Fruit fly (Drosophila melanogaster) whole organism, embryonic: Measurements from ENCODE around the gene GNBP1.

Experiments used
- Ada2b ChIP-seq: fragments of 200-800 bp; sonication (Bioruptor generic); IDR thresholded peaks from 2 replicates; pipeline ENCODE4 v1.3.6; 2022; ENCODE audit warnings: missing biosample characterization, missing genetic modification characterization
- Atf-2 ChIP-seq: fragments of 200-800 bp; sonication (Bioruptor generic); optimal IDR thresholded peaks from 2 replicates; lab custom pipeline; 2016; ENCODE audit warnings: missing biosample characterization, missing genetic modification characterization
- CG10979 ChIP-seq: fragments of 200-800 bp; sonication (Bioruptor generic); optimal IDR thresholded peaks from 2 replicates; lab custom pipeline; 2018; ENCODE audit warnings: missing biosample characterization, mild to moderate bottlenecking, missing genetic modification characterization, moderate library complexity
- CG12155 ChIP-seq: fragments of 200-800 bp; sonication (Bioruptor generic); optimal IDR thresholded peaks from 3 replicates; lab custom pipeline; 2016; ENCODE audit warnings: missing biosample characterization, missing genetic modification characterization
- CG13424 ChIP-seq: fragments of 200-800 bp; sonication (Bioruptor generic); optimal IDR thresholded peaks from 2 replicates; lab custom pipeline; 2019; ENCODE audit warnings: missing biosample characterization, mild to moderate bottlenecking, missing genetic modification characterization, moderate library complexity
- CG30403 ChIP-seq: fragments of 200-800 bp; sonication (Bioruptor generic); optimal IDR thresholded peaks from 3 replicates; lab custom pipeline; 2016; ENCODE audit warnings: missing biosample characterization, missing genetic modification characterization
- CG4707 ChIP-seq: fragments of 200-800 bp; sonication (Bioruptor generic); optimal IDR thresholded peaks from 2 replicates; lab custom pipeline; 2018; ENCODE audit warnings: missing biosample characterization, mild to moderate bottlenecking, missing genetic modification characterization, moderate library complexity
- CG6254 ChIP-seq: fragments of 200-800 bp; sonication (Bioruptor generic); optimal IDR thresholded peaks from 3 replicates; lab custom pipeline; 2017; ENCODE audit warnings: mild to moderate bottlenecking, missing biosample characterization, missing genetic modification reagents, missing genetic modification characterization
- CG7745 ChIP-seq: fragments of 200-800 bp; sonication (Bioruptor generic); optimal IDR thresholded peaks from 2 replicates; lab custom pipeline; 2018; ENCODE audit warnings: missing biosample characterization, mild to moderate bottlenecking, missing genetic modification characterization, moderate library complexity
- CG8359 ChIP-seq: fragments of 200-800 bp; sonication (Bioruptor generic); optimal IDR thresholded peaks from 2 replicates; lab custom pipeline; 2017; ENCODE audit warnings: missing biosample characterization, mild to moderate bottlenecking, missing genetic modification characterization, borderline replicate concordance
- CG8478 ChIP-seq: fragments of >200 bp; optimal IDR thresholded peaks from 2 replicates; lab custom pipeline; 2018
- CG8944 ChIP-seq: fragments of 200-800 bp; sonication (Bioruptor generic); optimal IDR thresholded peaks from 3 replicates; lab custom pipeline; 2016; ENCODE audit warnings: missing biosample characterization, missing genetic modification characterization
- CG9215 ChIP-seq: fragments of 200-800 bp; sonication (Bioruptor generic); IDR thresholded peaks from 2 replicates; pipeline ENCODE4 v1.3.6; 2022; ENCODE audit warnings: missing biosample characterization, missing genetic modification characterization
- CG9609 ChIP-seq: fragments of 200-800 bp; sonication (Bioruptor generic); optimal IDR thresholded peaks from 3 replicates; lab custom pipeline; 2016; ENCODE audit warnings: missing biosample characterization, missing genetic modification characterization
- CHES-1-like ChIP-seq: fragments of 200-800 bp; sonication (Bioruptor generic); optimal IDR thresholded peaks from 2 replicates; lab custom pipeline; 2016; ENCODE audit warnings: missing biosample characterization, missing genetic modification characterization
- Dp ChIP-seq: fragments of 200-800 bp; sonication (Bioruptor generic); optimal IDR thresholded peaks from 2 replicates; lab custom pipeline; 2018; ENCODE audit warnings: missing biosample characterization, mild to moderate bottlenecking, missing genetic modification characterization, moderate library complexity
- H15 ChIP-seq: fragments of 200-800 bp; sonication (Bioruptor generic); IDR thresholded peaks from 3 replicates; pipeline ENCODE4 v1.3.6; 2022; ENCODE audit warnings: missing biosample characterization, missing genetic modification characterization
- H2.0 ChIP-seq: fragments of 200-800 bp; sonication (Bioruptor generic); IDR thresholded peaks from 2 replicates; pipeline ENCODE4 v1.3.6; 2022; ENCODE audit warnings: missing biosample characterization, missing genetic modification characterization
- HHEX ChIP-seq: fragments of 200-800 bp; sonication (Bioruptor generic); optimal IDR thresholded peaks from 3 replicates; lab custom pipeline; 2017; ENCODE audit warnings: missing biosample characterization, mild to moderate bottlenecking, missing genetic modification characterization, missing genetic modification reagents
- MBD-R2 ChIP-seq: fragments of 200-800 bp; sonication (Bioruptor generic); IDR thresholded peaks from 2 replicates; pipeline ENCODE4 v1.3.6; 2022; ENCODE audit warnings: missing biosample characterization, missing genetic modification characterization
- NFAT ChIP-seq: fragments of 200-800 bp; sonication (Bioruptor generic); IDR thresholded peaks from 2 replicates; pipeline ENCODE4 v1.3.6; 2022; ENCODE audit warnings: missing biosample characterization, missing genetic modification characterization
- Spps ChIP-seq: fragments of 200-800 bp; sonication (Bioruptor generic); optimal IDR thresholded peaks from 2 replicates; lab custom pipeline; 2018; ENCODE audit warnings: missing biosample characterization, mild to moderate bottlenecking, missing genetic modification characterization
- Sry-δ ChIP-seq: fragments of 200-800 bp; sonication (Bioruptor generic); optimal IDR thresholded peaks from 2 replicates; lab custom pipeline; 2016; ENCODE audit warnings: missing biosample characterization, missing genetic modification characterization
- Stat92E ChIP-seq, 3 experiments: fragments of >200 bp in 2 of 3; fragments of 200-800 bp in 1 of 3; sonication (Bioruptor generic) in 1 of 3; optimal IDR thresholded peaks; 2 replicates each; lab custom pipeline; 2017 to 2019; ENCODE audit warnings: missing biosample characterization in 3 of 3, missing genetic modification characterization in 3 of 3, mild to moderate bottlenecking in 1 of 3, moderate library complexity in 1 of 3
- Vsx1 ChIP-seq: fragments of 200-800 bp; sonication (Bioruptor generic); optimal IDR thresholded peaks from 2 replicates; lab custom pipeline; 2017; ENCODE audit warnings: missing biosample characterization, mild to moderate bottlenecking, missing genetic modification characterization, missing genetic modification reagents
- al ChIP-seq: fragments of 200-800 bp; sonication (Bioruptor generic); IDR thresholded peaks from 2 replicates; pipeline ENCODE4 v1.3.6; 2022; ENCODE audit warnings: missing biosample characterization, missing genetic modification characterization
- ap ChIP-seq: fragments of 200-800 bp; sonication (Bioruptor generic); IDR thresholded peaks from 2 replicates; pipeline ENCODE4 v1.3.6; 2022; ENCODE audit warnings: missing biosample characterization, missing genetic modification characterization
- cato ChIP-seq: fragments of 200-800 bp; sonication (Bioruptor generic); optimal IDR thresholded peaks from 2 replicates; lab custom pipeline; 2016; ENCODE audit warnings: missing biosample characterization, missing genetic modification characterization, borderline replicate concordance
- ci ChIP-seq: fragments of 200-800 bp; sonication (Bioruptor generic); IDR thresholded peaks from 3 replicates; pipeline ENCODE4 v1.3.6; 2022; ENCODE audit warnings: missing biosample characterization, missing genetic modification characterization
- croc ChIP-seq: fragments of 200-800 bp; sonication (Bioruptor generic); conservative IDR thresholded peaks from 3 replicates; pipeline ENCODE4 v1.3.6; 2022; ENCODE audit warnings: missing biosample characterization, missing genetic modification characterization
- crol ChIP-seq: fragments of 200-800 bp; sonication (Bioruptor generic); IDR thresholded peaks from 2 replicates; pipeline ENCODE4 v1.3.6; 2022; ENCODE audit warnings: missing biosample characterization, missing genetic modification characterization
- crp ChIP-seq, 2 experiments: fragments of 200-800 bp; sonication (Bioruptor generic); optimal IDR thresholded peaks; 2 replicates in 1 of 2; 3 replicates in 1 of 2; lab custom pipeline; 2017; ENCODE audit warnings: missing biosample characterization in 2 of 2, missing genetic modification characterization in 2 of 2, mild to moderate bottlenecking in 1 of 2, moderate library complexity in 1 of 2
- cwo ChIP-seq: fragments of 200-800 bp; sonication (Bioruptor generic); optimal IDR thresholded peaks from 3 replicates; lab custom pipeline; 2017; ENCODE audit warnings: missing biosample characterization, missing genetic modification characterization, mild to moderate bottlenecking, moderate library complexity, missing genetic modification reagents
- fu2 ChIP-seq: fragments of 200-800 bp; sonication (Bioruptor generic); optimal IDR thresholded peaks from 2 replicates; lab custom pipeline; 2016; ENCODE audit warnings: missing biosample characterization, missing genetic modification characterization
- gem ChIP-seq: fragments of 200-800 bp; sonication (Bioruptor generic); optimal IDR thresholded peaks from 2 replicates; lab custom pipeline; 2019; ENCODE audit warnings: missing biosample characterization, mild to moderate bottlenecking, missing genetic modification characterization, moderate library complexity
- jumu ChIP-seq: fragments of 200-800 bp; sonication (Bioruptor generic); optimal IDR thresholded peaks from 3 replicates; lab custom pipeline; 2016; ENCODE audit warnings: missing biosample characterization, missing genetic modification characterization
- luna ChIP-seq: fragments of 200-800 bp; sonication (Bioruptor generic); optimal IDR thresholded peaks from 2 replicates; lab custom pipeline; 2016; ENCODE audit warnings: missing biosample characterization, missing genetic modification characterization
- mam ChIP-seq: fragments of 200-800 bp; sonication (Bioruptor generic); optimal IDR thresholded peaks from 3 replicates; lab custom pipeline; 2016; ENCODE audit warnings: missing biosample characterization, missing genetic modification characterization
- peb ChIP-seq: fragments of 200-800 bp; sonication (Bioruptor generic); IDR thresholded peaks from 2 replicates; pipeline ENCODE4 v1.3.6; 2022; ENCODE audit warnings: missing biosample characterization, missing genetic modification characterization
- phol ChIP-seq: fragments of 200-800 bp; sonication (Bioruptor generic); optimal IDR thresholded peaks from 3 replicates; lab custom pipeline; 2018; ENCODE audit warnings: missing biosample characterization, mild to moderate bottlenecking, missing genetic modification characterization, moderate library complexity
- pita ChIP-seq: fragments of 200-800 bp; sonication (Bioruptor generic); optimal IDR thresholded peaks from 2 replicates; lab custom pipeline; 2017; ENCODE audit warnings: missing biosample characterization, mild to moderate bottlenecking, missing genetic modification characterization
- ro ChIP-seq: fragments of 200-800 bp; sonication (Bioruptor generic); IDR thresholded peaks from 2 replicates; pipeline ENCODE4 v1.3.6; 2022; ENCODE audit warnings: missing biosample characterization, missing genetic modification characterization
- sens ChIP-seq: fragments of 200-800 bp; sonication (Bioruptor generic); peaks from one replicate; lab custom pipeline; 2016; ENCODE audit warnings: missing biosample characterization, missing genetic modification characterization
- shn ChIP-seq: fragments of 200-800 bp; sonication (Bioruptor generic); optimal IDR thresholded peaks from 3 replicates; lab custom pipeline; 2016; ENCODE audit warnings: missing biosample characterization, missing genetic modification characterization
- slou ChIP-seq: fragments of 200-800 bp; sonication (Bioruptor generic); optimal IDR thresholded peaks from 3 replicates; lab custom pipeline; 2016; ENCODE audit warnings: missing biosample characterization, missing genetic modification characterization
- twi ChIP-seq: fragments of 200-800 bp; optimal IDR thresholded peaks from 2 replicates; lab custom pipeline; 2019; ENCODE audit warnings: missing biosample characterization, mild to moderate bottlenecking, missing genetic modification characterization, moderate library complexity
- unc-4 ChIP-seq: fragments of 200-800 bp; sonication (Bioruptor generic); IDR thresholded peaks from 2 replicates; pipeline ENCODE4 v1.3.6; 2022; ENCODE audit warnings: missing biosample characterization, missing genetic modification characterization; ENCODE audit not compliant: partially characterized antibody
- vfl ChIP-seq: fragments of 200-800 bp; sonication (Bioruptor generic); optimal IDR thresholded peaks from 2 replicates; lab custom pipeline; 2016; ENCODE audit warnings: missing biosample characterization, missing genetic modification characterization
- vnd ChIP-seq: fragments of 200-800 bp; sonication (Bioruptor generic); IDR thresholded peaks from 3 replicates; pipeline ENCODE4 v1.3.6; 2022; ENCODE audit warnings: missing biosample characterization, missing genetic modification characterization; ENCODE audit not compliant: partially characterized antibody
- zfh2 ChIP-seq: fragments of 200-800 bp; sonication (Bioruptor generic); optimal IDR thresholded peaks from 2 replicates; lab custom pipeline; 2016; ENCODE audit warnings: missing biosample characterization, missing genetic modification characterization

Gene GNBP1

dm6 chr3L:18672986-18673633, 2.5 kb upstream of the GNBP1 start, which contains the start of gene Capr (continued):
- TF ChIP-seq CG8359 (GFP tag; lab: Kevin White, UChicago) (no peak), cato (GFP tag; lab: Kevin White, UChicago) (no peak), phol (tag; lab: Kevin White, UChicago) (peak; percentile 55), zfh2 (peak; percentile 54), croc (GFP tag; lab: Robert Waterston, UW) (no peak), slou (GFP tag; lab: Kevin White, UChicago) (no peak), CG4707 (GFP tag; lab: Kevin White, UChicago) (no peak), CG6254 (no peak), ap (GFP tag; lab: Robert Waterston, UW) (no peak), CHES-1-like (GFP tag; lab: Kevin White, UChicago) (peak; percentile 45), cwo (GFP tag; lab: Kevin White, UChicago) (no peak), H15 (GFP tag; lab: Robert Waterston, UW) (no peak), luna (GFP tag; lab: Kevin White, UChicago) (peak; percentile 10), CG8944 (no peak), vnd (GFP tag; lab: Robert Waterston, UW) (peak; percentile 100), ro (GFP tag; lab: Robert Waterston, UW) (no peak), twi (tag; lab: Kevin White, UChicago) (peak; percentile 30), shn (GFP tag; lab: Kevin White, UChicago) (peak; percentile 17), Sry-δ (GFP tag; lab: Kevin White, UChicago) (peak; percentile 99), CG30403 (GFP tag; lab: Kevin White, UChicago) (peak; percentile 11), ci (GFP tag; lab: Robert Waterston, UW) (peak; percentile 56; the same call in 1 of the 3 replicates), MBD-R2 (GFP tag; lab: Robert Waterston, UW) (peak; percentile 83), mam (GFP tag; lab: Kevin White, UChicago) (peak; percentile 64), Ada2b (GFP tag; lab: Robert Waterston, UW) (no peak), Dp (GFP tag; lab: Kevin White, UChicago) (peak; percentile 78), unc-4 (GFP tag; lab: Robert Waterston, UW) (peak; percentile 99), H2.0 (no peak), crp (GFP tag; optimal IDR thresholded peaks at IDR 0.05; lab: Kevin White, UChicago) (peak in 1 of 2 experiments; percentile 39), CG9609 (GFP tag; lab: Kevin White, UChicago) (no peak), CG7745 (tag; lab: Kevin White, UChicago) (no peak), gem (tag; lab: Kevin White, UChicago) (no peak), HHEX (GFP tag; lab: Kevin White, UChicago) (no peak), CG13424 (tag; lab: Kevin White, UChicago) (peak; percentile 2), CG9215 (GFP tag; lab: Robert Waterston, UW) (no peak), Spps (tag; lab: Kevin White, UChicago) (no peak), pita (no peak), sens (GFP tag; lab: Kevin White, UChicago) (peak; percentile 64), CG10979 (tag; lab: Kevin White, UChicago) (no peak), jumu (GFP tag; lab: Kevin White, UChicago) (peak; percentile 38), Vsx1 (GFP tag; lab: Kevin White, UChicago) (no peak), CG8478 (lab: Kevin White, UChicago) (no peak), crol (no peak), Stat92E (GFP tag; optimal IDR thresholded peaks at IDR 0.05; lab: Kevin White, UChicago) (peak in 1 of 3 experiments; percentile 61), Atf-2 (GFP tag; lab: Kevin White, UChicago) (no peak), NFAT (peak; percentile 68; the same call in 1 of the 2 replicates), vfl (peak; percentile 27), al (GFP tag; lab: Robert Waterston, UW) (no peak), CG12155 (GFP tag; lab: Kevin White, UChicago) (no peak), fu2 (GFP tag; lab: Kevin White, UChicago) (no peak), peb (GFP tag; lab: Robert Waterston, UW) (no peak)
